Worm (Caenorhabditis elegans) whole organism, L2 larva: ENCODE results near the gene T27E4.5.

Experiments used
- R02D3.7 ChIP-seq: fragments of 150-350 bp; optimal IDR thresholded peaks from 2 replicates; lab custom pipeline; 2014; ENCODE audit warnings: missing biosample characterization, missing genetic modification characterization
- ZK546.5 ChIP-seq: sonication (generic microtip); optimal IDR thresholded peaks from 2 replicates; lab custom pipeline; 2017; ENCODE audit warnings: missing biosample characterization, missing genetic modification characterization
- ama-1 ChIP-seq: fragments of 150-350 bp; optimal IDR thresholded peaks from 2 replicates; lab custom pipeline; 2018; ENCODE audit warnings: inconsistent platforms
- crh-2 ChIP-seq: sonication (generic microtip); optimal IDR thresholded peaks from 2 replicates; lab custom pipeline; 2017; ENCODE audit warnings: missing biosample characterization, missing genetic modification characterization
- egl-27 ChIP-seq: sonication (generic microtip); optimal IDR thresholded peaks from 3 replicates; lab custom pipeline; 2017; ENCODE audit warnings: missing biosample characterization, missing genetic modification reagents, missing genetic modification characterization
- elt-3 ChIP-seq: sonication (generic microtip); optimal IDR thresholded peaks from 2 replicates; lab custom pipeline; 2017; ENCODE audit warnings: missing biosample characterization, missing genetic modification characterization
- lin-11 ChIP-seq: fragments of 150-350 bp; sonication (generic microtip); optimal IDR thresholded peaks from 2 replicates; lab custom pipeline; 2014; ENCODE audit warnings: missing biosample characterization, missing genetic modification characterization, inconsistent platforms, mixed read lengths
- mdl-1 ChIP-seq, 2 experiments: fragments of 150-350 bp in 1 of 2; sonication (generic microtip) in 1 of 2; optimal IDR thresholded peaks; 2 replicates each; lab custom pipeline; 2017; ENCODE audit warnings: missing biosample characterization in 2 of 2, missing genetic modification characterization in 2 of 2
- skn-1 ChIP-seq: sonication (generic microtip); optimal IDR thresholded peaks from 2 replicates; lab custom pipeline; 2017; ENCODE audit warnings: missing biosample characterization, missing genetic modification characterization
- snpc-4 ChIP-seq: fragments of 150-350 bp; optimal IDR thresholded peaks from 2 replicates; lab custom pipeline; 2014; ENCODE audit warnings: missing biosample characterization, missing genetic modification characterization
- unc-62 ChIP-seq: fragments of 150-350 bp; optimal IDR thresholded peaks from 2 replicates; lab custom pipeline; 2014; ENCODE audit warnings: missing biosample characterization, missing genetic modification reagents, missing genetic modification characterization
- zag-1 ChIP-seq: fragments of 150-350 bp; optimal IDR thresholded peaks from 2 replicates; lab custom pipeline; 2014; ENCODE audit warnings: missing biosample characterization, missing genetic modification characterization
- ztf-11 ChIP-seq: sonication (generic microtip); optimal IDR thresholded peaks from 2 replicates; lab custom pipeline; 2017; ENCODE audit warnings: missing biosample characterization, missing genetic modification characterization

- TF ChIP-seq ztf-11 (tag; lab: Kevin White, UChicago): no peak
- no peak for TF ChIP-seq mdl-1 (tag; optimal IDR thresholded peaks at IDR 0.05; lab: Kevin White, UChicago)
- TF ChIP-seq egl-27 (tag; lab: Kevin White, UChicago): no peak
- TF ChIP-seq elt-3: no peak
- TF ChIP-seq zag-1: no peak
- TF ChIP-seq ZK546.5 (tag; lab: Kevin White, UChicago): no peak
- no peak for TF ChIP-seq R02D3.7 (tag; lab: Kevin White, UChicago)
- no peak for TF ChIP-seq ama-1
- no peak for TF ChIP-seq unc-62 (GFP tag; lab: Kevin White, UChicago)
- no peak for TF ChIP-seq snpc-4
- no peak for TF ChIP-seq lin-11
- TF ChIP-seq crh-2 (tag; lab: Kevin White, UChicago): no peak
- no peak for TF ChIP-seq skn-1 (tag; lab: Kevin White, UChicago)
Observed at ce11 chrV:9022078-9022477, 47.5 kb downstream of the T27E4.5 start, which contains the start of gene oac-41.
